Worm (Caenorhabditis elegans) whole organism, L4 larva: ENCODE data around the gene folt-1.

ENCODE experiments used
- lin-39 ChIP-seq: fragments of 150-350 bp; optimal IDR thresholded peaks from 2 replicates; lab custom pipeline; 2014; ENCODE audit warnings: missing biosample characterization, missing genetic modification reagents, missing genetic modification characterization
- mdt-29 ChIP-seq: fragments of 200-800 bp; sonication (Bioruptor generic); IDR thresholded peaks from 2 replicates; pipeline ENCODE4 v1.3.6; 2022; ENCODE audit warnings: missing genetic modification reagents, missing genetic modification characterization, missing compliant biosample characterization

DNA sequence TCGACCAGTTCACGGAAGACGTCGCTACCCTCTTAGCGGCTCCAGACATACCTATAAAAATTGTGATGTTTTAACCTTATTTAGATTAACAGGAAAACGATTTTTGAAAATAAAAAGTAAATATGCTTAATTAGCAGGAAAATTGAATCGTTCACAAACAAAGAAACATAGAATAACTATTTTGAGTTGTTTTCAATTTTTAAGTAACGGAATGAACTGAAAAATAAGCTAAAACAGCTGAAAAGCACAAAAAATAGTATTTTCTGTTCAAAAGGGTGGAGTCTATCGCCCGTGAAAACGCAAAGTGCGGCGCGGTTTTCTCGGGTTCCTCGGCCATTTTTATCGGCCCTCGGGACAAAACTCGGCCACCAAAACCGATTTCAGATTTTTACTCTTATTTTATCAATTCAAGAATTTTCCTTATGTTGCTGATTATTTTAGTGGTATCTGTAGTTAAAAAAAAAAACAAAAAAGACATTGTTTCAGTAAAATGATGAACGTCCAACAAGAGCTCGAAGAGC, 17.4 kb upstream of the folt-1 start, which contains the start of the genes atp-5 and lmtr-3:
- no peak for TF ChIP-seq lin-39 (tag; lab: Kevin White, UChicago)
- TF ChIP-seq mdt-29 = no peak
